Fruit fly (Drosophila melanogaster) whole organism, embryonic: ENCODE results near the gene CG8319.

ENCODE experiments used
- BEAF-32 ChIP-seq: fragments of 200-800 bp; sonication (Bioruptor generic); optimal IDR thresholded peaks from 3 replicates; lab custom pipeline; 2017; ENCODE audit warnings: missing biosample characterization, missing genetic modification characterization, mild to moderate bottlenecking, moderate library complexity, missing genetic modification reagents
- CG11696 ChIP-seq: fragments of 200-800 bp; sonication (Bioruptor generic); IDR thresholded peaks from 2 replicates; pipeline ENCODE4 v1.3.6; 2022; ENCODE audit warnings: missing biosample characterization, missing genetic modification characterization
- CG12104 ChIP-seq: fragments of 200-800 bp; sonication (Bioruptor generic); optimal IDR thresholded peaks from 3 replicates; lab custom pipeline; 2016; ENCODE audit warnings: missing biosample characterization, missing genetic modification characterization
- CG1233 ChIP-seq: fragments of 200-800 bp; sonication (Bioruptor generic); optimal IDR thresholded peaks from 4 replicates; lab custom pipeline; 2018; ENCODE audit warnings: missing biosample characterization, mild to moderate bottlenecking, missing genetic modification characterization
- CG14441 ChIP-seq: fragments of 200-800 bp; sonication (Bioruptor generic); IDR thresholded peaks from 2 replicates; pipeline ENCODE4 v1.3.6; 2022; ENCODE audit warnings: missing biosample characterization, missing genetic modification characterization
- CG1529 ChIP-seq: fragments of 200-800 bp; sonication (Bioruptor generic); optimal IDR thresholded peaks from 3 replicates; lab custom pipeline; 2018; ENCODE audit warnings: missing biosample characterization, missing genetic modification characterization
- CG1603 ChIP-seq: fragments of 200-800 bp; sonication (Bioruptor generic); optimal IDR thresholded peaks from 2 replicates; lab custom pipeline; 2019; ENCODE audit warnings: missing biosample characterization, mild to moderate bottlenecking, missing genetic modification characterization, moderate library complexity
- CG17328 ChIP-seq: fragments of 200-800 bp; sonication (Bioruptor generic); IDR thresholded peaks from 2 replicates; pipeline ENCODE4 v1.3.6; 2022; ENCODE audit warnings: missing biosample characterization, missing genetic modification characterization
- CG17359 ChIP-seq: fragments of 200-800 bp; sonication (Bioruptor generic); optimal IDR thresholded peaks from 3 replicates; lab custom pipeline; 2018; ENCODE audit warnings: missing biosample characterization, mild to moderate bottlenecking, missing genetic modification characterization, moderate library complexity
- CG18262 ChIP-seq: fragments of 200-800 bp; optimal IDR thresholded peaks from 3 replicates; lab custom pipeline; 2019; ENCODE audit warnings: missing biosample characterization, mild to moderate bottlenecking, missing genetic modification characterization, moderate library complexity
- CG30431 ChIP-seq: fragments of 200-800 bp; sonication (Bioruptor generic); optimal IDR thresholded peaks from 2 replicates; lab custom pipeline; 2017; ENCODE audit warnings: missing biosample characterization, missing genetic modification characterization
- CG32532 ChIP-seq: fragments of 200-800 bp; sonication (Bioruptor generic); IDR thresholded peaks from 2 replicates; pipeline ENCODE4 v1.3.6; 2022; ENCODE audit warnings: missing biosample characterization, missing genetic modification characterization
- CG32772 ChIP-seq: fragments of 200-800 bp; sonication (Bioruptor generic); IDR thresholded peaks from 2 replicates; pipeline ENCODE4 v1.3.6; 2022; ENCODE audit warnings: missing biosample characterization, missing genetic modification characterization
- CG34224 ChIP-seq: fragments of 200-800 bp; sonication (Bioruptor generic); IDR thresholded peaks from 3 replicates; pipeline ENCODE4 v1.3.6; 2022; ENCODE audit warnings: missing biosample characterization, missing genetic modification characterization; ENCODE audit not compliant: partially characterized antibody
- CG4360 ChIP-seq: fragments of 200-800 bp; sonication (Bioruptor generic); IDR thresholded peaks from 2 replicates; pipeline ENCODE4 v1.3.6; 2022; ENCODE audit warnings: missing biosample characterization, missing genetic modification characterization
- CG4404 ChIP-seq: fragments of 200-800 bp; sonication (Bioruptor generic); IDR thresholded peaks from 2 replicates; pipeline ENCODE4 v1.3.6; 2022; ENCODE audit warnings: missing biosample characterization, missing genetic modification characterization
- CG6854 ChIP-seq: fragments of 200-800 bp; sonication (Bioruptor generic); optimal IDR thresholded peaks from 3 replicates; lab custom pipeline; 2017; ENCODE audit warnings: missing biosample characterization, mild to moderate bottlenecking, missing genetic modification characterization
- CG7271 ChIP-seq: fragments of 200-800 bp; sonication (Bioruptor generic); optimal IDR thresholded peaks from 2 replicates; lab custom pipeline; 2018; ENCODE audit warnings: missing biosample characterization, mild to moderate bottlenecking, missing genetic modification characterization, moderate library complexity
- CG8290 ChIP-seq, 3 experiments: fragments of 200-800 bp; sonication (Bioruptor generic); optimal IDR thresholded peaks; 2 replicates each; lab custom pipeline; 2016 to 2019; ENCODE audit warnings: missing biosample characterization in 3 of 3, missing genetic modification characterization in 3 of 3, mild to moderate bottlenecking in 2 of 3, moderate library complexity in 1 of 3
- CG9215 ChIP-seq: fragments of 200-800 bp; sonication (Bioruptor generic); IDR thresholded peaks from 2 replicates; pipeline ENCODE4 v1.3.6; 2022; ENCODE audit warnings: missing biosample characterization, missing genetic modification characterization
- CG9609 ChIP-seq: fragments of 200-800 bp; sonication (Bioruptor generic); optimal IDR thresholded peaks from 3 replicates; lab custom pipeline; 2016; ENCODE audit warnings: missing biosample characterization, missing genetic modification characterization
- Camta ChIP-seq: fragments of 200-800 bp; sonication (Bioruptor generic); optimal IDR thresholded peaks from 2 replicates; lab custom pipeline; 2016; ENCODE audit warnings: missing biosample characterization, missing genetic modification characterization
- Dbx ChIP-seq: fragments of 200-800 bp; sonication (Bioruptor generic); IDR thresholded peaks from 3 replicates; pipeline ENCODE4 v1.3.6; 2022; ENCODE audit warnings: missing biosample characterization, missing genetic modification characterization
- Dll ChIP-seq: fragments of 200-800 bp; sonication (Bioruptor generic); IDR thresholded peaks from 4 replicates; pipeline ENCODE4 v1.3.6; 2022; ENCODE audit warnings: missing biosample characterization, missing genetic modification characterization; ENCODE audit not compliant: partially characterized antibody
- Fer3 ChIP-seq: fragments of 200-800 bp; sonication (Bioruptor generic); optimal IDR thresholded peaks from 2 replicates; lab custom pipeline; 2018; ENCODE audit warnings: missing biosample characterization, mild to moderate bottlenecking, missing genetic modification characterization, moderate library complexity
- GATAe ChIP-seq: fragments of 200-800 bp; sonication (Bioruptor generic); conservative IDR thresholded peaks from 2 replicates; pipeline ENCODE4 v1.3.6; 2022; ENCODE audit warnings: missing biosample characterization, missing genetic modification characterization
- Mad ChIP-seq: fragments of 200-800 bp; sonication (Bioruptor generic); optimal IDR thresholded peaks from 2 replicates; lab custom pipeline; 2016; ENCODE audit warnings: missing biosample characterization, missing genetic modification characterization
- Med ChIP-seq: fragments of 200-800 bp; sonication (Bioruptor generic); peaks from one replicate; lab custom pipeline; 2016; ENCODE audit warnings: missing biosample characterization, missing genetic modification characterization, mild to moderate bottlenecking, inconsistent platforms, moderate library complexity
- Meics ChIP-seq: fragments of 200-800 bp; sonication (Bioruptor generic); optimal IDR thresholded peaks from 2 replicates; lab custom pipeline; 2017; ENCODE audit warnings: missing biosample characterization, mild to moderate bottlenecking, missing genetic modification characterization
- Mes4 ChIP-seq: fragments of 200-800 bp; sonication (Bioruptor generic); optimal IDR thresholded peaks from 2 replicates; lab custom pipeline; 2016; ENCODE audit warnings: missing biosample characterization, missing genetic modification characterization
- Mrtf ChIP-seq: fragments of 200-800 bp; sonication (Bioruptor generic); IDR thresholded peaks from 3 replicates; pipeline ENCODE4 v1.3.6; 2022; ENCODE audit warnings: missing biosample characterization, missing genetic modification characterization
- NC2α ChIP-seq: fragments of 200-800 bp; sonication (Bioruptor generic); optimal IDR thresholded peaks from 2 replicates; lab custom pipeline; 2016; ENCODE audit warnings: missing biosample characterization, missing genetic modification characterization
- Oaz ChIP-seq: fragments of 200-800 bp; sonication (Bioruptor generic); IDR thresholded peaks from 2 replicates; pipeline ENCODE4 v1.3.6; 2022; ENCODE audit warnings: missing biosample characterization, missing genetic modification characterization
- Rfx ChIP-seq: fragments of 200-800 bp; sonication (Bioruptor generic); IDR thresholded peaks from 2 replicates; pipeline ENCODE4 v1.3.6; 2022; ENCODE audit warnings: missing biosample characterization, missing genetic modification characterization
- Side ChIP-seq: fragments of 200-800 bp; sonication (Bioruptor generic); optimal IDR thresholded peaks from 2 replicates; lab custom pipeline; 2016; ENCODE audit warnings: missing biosample characterization, missing genetic modification characterization
- YL-1 ChIP-seq: fragments of 200-800 bp; sonication (Bioruptor generic); optimal IDR thresholded peaks from 3 replicates; lab custom pipeline; 2017; ENCODE audit warnings: missing biosample characterization, mild to moderate bottlenecking, missing genetic modification characterization
- abd-A ChIP-seq: fragments of 200-800 bp; sonication (Bioruptor generic); optimal IDR thresholded peaks from 3 replicates; lab custom pipeline; 2019; ENCODE audit warnings: missing biosample characterization, mild to moderate bottlenecking, missing genetic modification characterization, moderate library complexity
- bowl ChIP-seq: fragments of 200-800 bp; sonication (Bioruptor generic); IDR thresholded peaks from 2 replicates; pipeline ENCODE4 v1.3.6; 2022; ENCODE audit warnings: missing biosample characterization, missing genetic modification characterization
- br ChIP-seq: fragments of >200 bp; optimal IDR thresholded peaks from 2 replicates; lab custom pipeline; 2017
- chm ChIP-seq: fragments of 200-800 bp; sonication (Bioruptor generic); IDR thresholded peaks from 2 replicates; pipeline ENCODE4 v1.3.6; 2022; ENCODE audit warnings: missing biosample characterization, missing genetic modification characterization
- dpn ChIP-seq, 2 experiments: fragments of 200-800 bp; sonication (Bioruptor generic); optimal IDR thresholded peaks; 3 replicates each; lab custom pipeline; 2016; ENCODE audit warnings: missing biosample characterization in 2 of 2, missing genetic modification characterization in 2 of 2
- dysf ChIP-seq: fragments of 200-800 bp; sonication (Bioruptor generic); IDR thresholded peaks from 3 replicates; pipeline ENCODE4 v1.3.6; 2022; ENCODE audit warnings: missing biosample characterization, missing genetic modification characterization
- eve ChIP-seq, 2 experiments: fragments of >200 bp; optimal IDR thresholded peaks; 2 replicates each; lab custom pipeline; 2017; ENCODE audit warnings: missing biosample characterization in 2 of 2, missing genetic modification characterization in 2 of 2
- gcm ChIP-seq: fragments of 200-800 bp; sonication (Bioruptor generic); optimal IDR thresholded peaks from 2 replicates; lab custom pipeline; 2019; ENCODE audit warnings: missing biosample characterization, mild to moderate bottlenecking, missing genetic modification characterization, moderate library complexity
- grn ChIP-seq: fragments of 200-800 bp; sonication (Bioruptor generic); optimal IDR thresholded peaks from 3 replicates; lab custom pipeline; 2017; ENCODE audit warnings: missing biosample characterization, missing genetic modification characterization
- ind ChIP-seq: fragments of 200-800 bp; sonication (Bioruptor generic); optimal IDR thresholded peaks from 3 replicates; lab custom pipeline; 2016; ENCODE audit warnings: missing biosample characterization, missing genetic modification characterization
- inv ChIP-seq: fragments of 200-800 bp; sonication (Bioruptor generic); IDR thresholded peaks from 2 replicates; pipeline ENCODE4 v1.3.6; 2022; ENCODE audit warnings: missing biosample characterization, missing genetic modification characterization; ENCODE audit not compliant: partially characterized antibody
- knrl ChIP-seq: fragments of 200-800 bp; sonication (Bioruptor generic); IDR thresholded peaks from 3 replicates; pipeline ENCODE4 v1.3.6; 2022; ENCODE audit warnings: missing biosample characterization, missing genetic modification characterization; ENCODE audit not compliant: partially characterized antibody
- lbe ChIP-seq: fragments of 200-800 bp; sonication (Bioruptor generic); optimal IDR thresholded peaks from 2 replicates; lab custom pipeline; 2016; ENCODE audit warnings: missing biosample characterization, mild to moderate bottlenecking, missing genetic modification characterization
- slp2 ChIP-seq: fragments of 200-800 bp; sonication (Bioruptor generic); optimal IDR thresholded peaks from 2 replicates; lab custom pipeline; 2016; ENCODE audit warnings: missing biosample characterization, missing genetic modification characterization
- tio ChIP-seq: fragments of 200-800 bp; sonication (Bioruptor generic); optimal IDR thresholded peaks from 2 replicates; lab custom pipeline; 2017; ENCODE audit warnings: missing biosample characterization, missing genetic modification characterization, inconsistent platforms
- vvl ChIP-seq: fragments of 200-800 bp; sonication (Bioruptor generic); IDR thresholded peaks from 2 replicates; pipeline ENCODE4 v1.3.6; 2022; ENCODE audit warnings: missing biosample characterization, missing genetic modification characterization

Gene CG8319

dm6 chr3R:9605084-9605483 lies 22.0 kb upstream of the CG8319 start (continued):
- TF ChIP-seq Dbx (no peak), CG7271 (tag; lab: Kevin White, UChicago) (no peak), CG30431 (GFP tag; lab: Kevin White, UChicago) (peak; percentile 49), dpn (GFP tag; optimal IDR thresholded peaks at IDR 0.05; lab: Kevin White, UChicago) (peak; percentile 11 to 29), CG4360 (no peak), Oaz (GFP tag; lab: Robert Waterston, UW) (no peak), slp2 (GFP tag; lab: Kevin White, UChicago) (peak; percentile 12), BEAF-32 (GFP tag; lab: Kevin White, UChicago) (no peak), CG1233 (GFP tag; lab: Kevin White, UChicago) (no peak), CG34224 (GFP tag; lab: Robert Waterston, UW) (no peak), CG9215 (no peak), ind (GFP tag; lab: Kevin White, UChicago) (no peak), Fer3 (tag; lab: Kevin White, UChicago) (no peak), CG6854 (GFP tag; lab: Kevin White, UChicago) (no peak), NC2α (GFP tag; lab: Kevin White, UChicago) (no peak), CG17359 (tag; lab: Kevin White, UChicago) (no peak), CG9609 (GFP tag; lab: Kevin White, UChicago) (peak; percentile 10), br (no peak), chm (peak; percentile 63; the same call in 1 of the 2 replicates), CG12104 (GFP tag; lab: Kevin White, UChicago) (no peak), CG32532 (GFP tag; lab: Robert Waterston, UW) (no peak), Mes4 (GFP tag; lab: Kevin White, UChicago) (no peak), tio (peak; percentile 43), inv (GFP tag; lab: Robert Waterston, UW) (no peak), bowl (GFP tag; lab: Robert Waterston, UW) (no peak), lbe (GFP tag; lab: Kevin White, UChicago) (no peak), CG17328 (GFP tag; lab: Robert Waterston, UW) (peak; percentile 59), Camta (GFP tag; lab: Kevin White, UChicago) (no peak), gcm (GFP tag; lab: Kevin White, UChicago) (no peak), Mrtf (GFP tag; lab: Robert Waterston, UW) (no peak), eve (GFP tag; optimal IDR thresholded peaks at IDR 0.05; lab: Kevin White, UChicago) (peak in 1 of 2 experiments; percentile 41), CG14441 (GFP tag; lab: Robert Waterston, UW) (no peak), knrl (GFP tag; lab: Robert Waterston, UW) (no peak), CG4404 (GFP tag; lab: Robert Waterston, UW) (peak; percentile 35; the same call in 1 of the 2 replicates), YL-1 (GFP tag; lab: Kevin White, UChicago) (no peak), Side (GFP tag; lab: Kevin White, UChicago) (peak; percentile 54), CG8290 (GFP tag; optimal IDR thresholded peaks at IDR 0.05; lab: Kevin White, UChicago) (peak; percentile 3), CG8290 (tag; optimal IDR thresholded peaks at IDR 0.05; lab: Kevin White, UChicago) (no peak), abd-A (tag; lab: Kevin White, UChicago) (no peak), Meics (GFP tag; lab: Kevin White, UChicago) (no peak), Mad (GFP tag; lab: Kevin White, UChicago) (no peak), Rfx (GFP tag; lab: Robert Waterston, UW) (no peak), CG11696 (GFP tag; lab: Robert Waterston, UW) (no peak), dysf (GFP tag; lab: Robert Waterston, UW) (no peak), CG18262 (peak; percentile 77), CG1529 (GFP tag; lab: Kevin White, UChicago) (no peak), Dll (GFP tag; lab: Robert Waterston, UW) (no peak), grn (GFP tag; lab: Kevin White, UChicago) (no peak), Med (GFP tag; lab: Kevin White, UChicago) (peak; percentile 75), vvl (GFP tag; lab: Robert Waterston, UW) (peak; percentile 61; the same call in 1 of the 2 replicates), CG32772 (no peak), GATAe (GFP tag; lab: Robert Waterston, UW) (no peak), CG1603 (tag; lab: Kevin White, UChicago) (peak; percentile 77)
